Fruit fly (Drosophila melanogaster): ENCODE measurements around the gene CG14356.

- TF ChIP-seq Jra (GFP tag; optimal IDR thresholded peaks at IDR 0.05) (no peak), lola (GFP tag; optimal IDR thresholded peaks at IDR 0.05) (no peak), psq (GFP tag; optimal IDR thresholded peaks at IDR 0.05) (no peak), ey (GFP tag; optimal IDR thresholded peaks at IDR 0.05) (no peak), fru (GFP tag; optimal IDR thresholded peaks at IDR 0.05) (no peak), Hr78 (GFP tag; optimal IDR thresholded peaks at IDR 0.05) (no peak), Dfd (GFP tag; optimal IDR thresholded peaks at IDR 0.05) (no peak), pan (optimal IDR thresholded peaks at IDR 0.05) (no peak), h (GFP tag; optimal IDR thresholded peaks at IDR 0.05) (no peak), usp (GFP tag; optimal IDR thresholded peaks at IDR 0.05) (no peak), Abd-B (GFP tag; optimal IDR thresholded peaks at IDR 0.05) (no peak), Hr83 (GFP tag; optimal IDR thresholded peaks at IDR 0.05; ENCODE audit: poor library complexity, severe bottlenecking) (no peak), br (GFP tag; optimal IDR thresholded peaks at IDR 0.05) (no peak), OdsH (GFP tag; optimal IDR thresholded peaks at IDR 0.05) (no peak)
Observed at dm6 chr3R:14095916-14096315, 36.0 kb downstream of the CG14356 start.
